Fruit fly (Drosophila melanogaster) Kc167 (cell line): ENCODE measurements around the gene eIF4E1.

Experiments
- Sin3A ChIP-seq: fragments of >200 bp; optimal IDR thresholded peaks from 2 replicates; lab custom pipeline; 2018; ENCODE audit warnings: missing external identifiers
- h ChIP-seq: fragments of >200 bp; optimal IDR thresholded peaks from 3 replicates; lab custom pipeline; 2018; ENCODE audit warnings: missing external identifiers
- psq ChIP-seq: fragments of >200 bp; optimal IDR thresholded peaks from 2 replicates; lab custom pipeline; 2017; ENCODE audit warnings: missing external identifiers
- ttk ChIP-seq: sonication (Bioruptor generic); optimal IDR thresholded peaks from 2 replicates; lab custom pipeline; 2017; ENCODE audit warnings: missing external identifiers

dm6 chr3L:9446731-9447238 is 44.5 kb upstream of the eIF4E1 start, which contains the start of gene CG3529:
- TF ChIP-seq ttk (no peak), h (lab: Kevin White, UChicago) (no peak), psq (lab: Kevin White, UChicago) (no peak), Sin3A (lab: Kevin White, UChicago) (no peak)
